Fruit fly (Drosophila melanogaster) whole organism, embryonic: ENCODE results near the gene Unr.

Source experiments
- Atf6 ChIP-seq: fragments of 200-800 bp; sonication (Bioruptor generic); IDR thresholded peaks from 2 replicates; pipeline ENCODE4 v1.3.6; 2022; ENCODE audit warnings: missing biosample characterization, missing genetic modification characterization
- BEAF-32 ChIP-seq: fragments of 200-800 bp; sonication (Bioruptor generic); optimal IDR thresholded peaks from 3 replicates; lab custom pipeline; 2017; ENCODE audit warnings: missing biosample characterization, missing genetic modification characterization, mild to moderate bottlenecking, moderate library complexity, missing genetic modification reagents
- CG10147 ChIP-seq: fragments of 200-800 bp; sonication (Bioruptor generic); optimal IDR thresholded peaks from 2 replicates; lab custom pipeline; 2019; ENCODE audit warnings: missing biosample characterization, mild to moderate bottlenecking, missing genetic modification characterization, moderate library complexity
- CG10267 ChIP-seq: fragments of 200-800 bp; sonication (Bioruptor generic); optimal IDR thresholded peaks from 2 replicates; lab custom pipeline; 2018; ENCODE audit warnings: missing biosample characterization, mild to moderate bottlenecking, missing genetic modification characterization, moderate library complexity
- CG10274 ChIP-seq: fragments of 200-800 bp; sonication (Bioruptor generic); optimal IDR thresholded peaks from 3 replicates; lab custom pipeline; 2017; ENCODE audit warnings: missing biosample characterization, mild to moderate bottlenecking, missing genetic modification characterization
- CG11504 ChIP-seq: fragments of 200-800 bp; sonication (Bioruptor generic); optimal IDR thresholded peaks from 3 replicates; lab custom pipeline; 2019; ENCODE audit warnings: missing biosample characterization, mild to moderate bottlenecking, missing genetic modification characterization, moderate library complexity
- CG12155 ChIP-seq: fragments of 200-800 bp; sonication (Bioruptor generic); optimal IDR thresholded peaks from 3 replicates; lab custom pipeline; 2016; ENCODE audit warnings: missing biosample characterization, missing genetic modification characterization
- CG12744 ChIP-seq: fragments of 200-800 bp; sonication (Bioruptor generic); optimal IDR thresholded peaks from 2 replicates; lab custom pipeline; 2016; ENCODE audit warnings: missing biosample characterization, missing genetic modification characterization
- CG1603 ChIP-seq: fragments of 200-800 bp; sonication (Bioruptor generic); optimal IDR thresholded peaks from 2 replicates; lab custom pipeline; 2019; ENCODE audit warnings: missing biosample characterization, mild to moderate bottlenecking, missing genetic modification characterization, moderate library complexity
- CG17612 ChIP-seq: fragments of 200-800 bp; sonication (Bioruptor generic); IDR thresholded peaks from 2 replicates; pipeline ENCODE4 v1.3.6; 2022; ENCODE audit warnings: missing biosample characterization, missing genetic modification characterization
- CG18619 ChIP-seq: fragments of 200-800 bp; sonication (Bioruptor generic); optimal IDR thresholded peaks from 3 replicates; lab custom pipeline; 2017; ENCODE audit warnings: missing biosample characterization, mild to moderate bottlenecking, missing genetic modification characterization
- CG33213 ChIP-seq: fragments of 200-800 bp; sonication (Bioruptor generic); optimal IDR thresholded peaks from 3 replicates; lab custom pipeline; 2016; ENCODE audit warnings: missing biosample characterization, missing genetic modification characterization
- CG34224 ChIP-seq: fragments of 200-800 bp; sonication (Bioruptor generic); IDR thresholded peaks from 3 replicates; pipeline ENCODE4 v1.3.6; 2022; ENCODE audit warnings: missing biosample characterization, missing genetic modification characterization; ENCODE audit not compliant: partially characterized antibody
- CG34376 ChIP-seq: fragments of 200-800 bp; sonication (Bioruptor generic); optimal IDR thresholded peaks from 2 replicates; lab custom pipeline; 2018; ENCODE audit warnings: missing biosample characterization, mild to moderate bottlenecking, missing genetic modification characterization
- CG4404 ChIP-seq: fragments of 200-800 bp; sonication (Bioruptor generic); IDR thresholded peaks from 2 replicates; pipeline ENCODE4 v1.3.6; 2022; ENCODE audit warnings: missing biosample characterization, missing genetic modification characterization
- CG4617 ChIP-seq: fragments of 200-800 bp; sonication (Bioruptor generic); optimal IDR thresholded peaks from 3 replicates; lab custom pipeline; 2016; ENCODE audit warnings: missing biosample characterization, missing genetic modification characterization, borderline replicate concordance
- CG4707 ChIP-seq: fragments of 200-800 bp; sonication (Bioruptor generic); optimal IDR thresholded peaks from 2 replicates; lab custom pipeline; 2018; ENCODE audit warnings: missing biosample characterization, mild to moderate bottlenecking, missing genetic modification characterization, moderate library complexity
- CG4730 ChIP-seq: fragments of 200-800 bp; sonication (Bioruptor generic); IDR thresholded peaks from 2 replicates; pipeline ENCODE4 v1.3.6; 2022; ENCODE audit warnings: missing biosample characterization, missing genetic modification characterization
- CG5180 ChIP-seq: fragments of 200-800 bp; sonication (Bioruptor generic); optimal IDR thresholded peaks from 3 replicates; lab custom pipeline; 2017; ENCODE audit warnings: missing biosample characterization, missing genetic modification characterization, mild to moderate bottlenecking, moderate library complexity, missing genetic modification reagents
- CG6654 ChIP-seq: fragments of 200-800 bp; sonication (Bioruptor generic); optimal IDR thresholded peaks from 2 replicates; lab custom pipeline; 2017; ENCODE audit warnings: missing biosample characterization, mild to moderate bottlenecking, missing genetic modification characterization
- CG7928 ChIP-seq: fragments of 200-800 bp; sonication (Bioruptor generic); optimal IDR thresholded peaks from 2 replicates; lab custom pipeline; 2017; ENCODE audit warnings: missing biosample characterization, mild to moderate bottlenecking, missing genetic modification characterization
- CHES-1-like ChIP-seq: fragments of 200-800 bp; sonication (Bioruptor generic); optimal IDR thresholded peaks from 2 replicates; lab custom pipeline; 2016; ENCODE audit warnings: missing biosample characterization, missing genetic modification characterization
- CrebB ChIP-seq: fragments of 200-800 bp; sonication (Bioruptor generic); optimal IDR thresholded peaks from 3 replicates; lab custom pipeline; 2018; ENCODE audit warnings: missing biosample characterization, mild to moderate bottlenecking, missing genetic modification characterization
- Dll ChIP-seq: fragments of 200-800 bp; sonication (Bioruptor generic); IDR thresholded peaks from 4 replicates; pipeline ENCODE4 v1.3.6; 2022; ENCODE audit warnings: missing biosample characterization, missing genetic modification characterization; ENCODE audit not compliant: partially characterized antibody
- Gsc ChIP-seq: fragments of 200-800 bp; sonication (Bioruptor generic); IDR thresholded peaks from 2 replicates; pipeline ENCODE4 v1.3.6; 2022; ENCODE audit warnings: missing biosample characterization, missing genetic modification characterization
- HLH54F ChIP-seq: fragments of 200-800 bp; sonication (Bioruptor generic); optimal IDR thresholded peaks from 3 replicates; lab custom pipeline; 2016; ENCODE audit warnings: missing biosample characterization, missing genetic modification characterization
- Hmr ChIP-seq: fragments of 200-800 bp; sonication (Bioruptor generic); optimal IDR thresholded peaks from 3 replicates; lab custom pipeline; 2017; ENCODE audit warnings: mild to moderate bottlenecking, missing biosample characterization, missing genetic modification reagents, missing genetic modification characterization
- Mad ChIP-seq: fragments of 200-800 bp; sonication (Bioruptor generic); optimal IDR thresholded peaks from 2 replicates; lab custom pipeline; 2016; ENCODE audit warnings: missing biosample characterization, missing genetic modification characterization
- Oli ChIP-seq: fragments of 200-800 bp; sonication (Bioruptor generic); optimal IDR thresholded peaks from 2 replicates; lab custom pipeline; 2018; ENCODE audit warnings: missing biosample characterization, mild to moderate bottlenecking, missing genetic modification characterization, moderate library complexity
- Sin3A ChIP-seq: fragments of >200 bp; optimal IDR thresholded peaks from 2 replicates; lab custom pipeline; 2018
- Sry-δ ChIP-seq: fragments of 200-800 bp; sonication (Bioruptor generic); optimal IDR thresholded peaks from 2 replicates; lab custom pipeline; 2016; ENCODE audit warnings: missing biosample characterization, missing genetic modification characterization
- Xbp1 ChIP-seq: fragments of 200-800 bp; sonication (Bioruptor generic); optimal IDR thresholded peaks from 3 replicates; lab custom pipeline; 2016; ENCODE audit warnings: missing biosample characterization, mild to moderate bottlenecking, missing genetic modification characterization
- Xrp1 ChIP-seq: fragments of 200-800 bp; sonication (Bioruptor generic); IDR thresholded peaks from 2 replicates; pipeline ENCODE4 v1.3.6; 2022; ENCODE audit warnings: missing biosample characterization, missing genetic modification characterization
- ac ChIP-seq: fragments of 200-800 bp; sonication (Bioruptor generic); optimal IDR thresholded peaks from 3 replicates; lab custom pipeline; 2017; ENCODE audit warnings: missing biosample characterization, mild to moderate bottlenecking, missing genetic modification characterization
- amos ChIP-seq: fragments of 200-800 bp; sonication (Bioruptor generic); IDR thresholded peaks from 2 replicates; pipeline ENCODE4 v1.3.6; 2022; ENCODE audit warnings: missing biosample characterization, missing genetic modification characterization; ENCODE audit not compliant: partially characterized antibody
- fd96Cb ChIP-seq: fragments of 200-800 bp; sonication (Bioruptor generic); optimal IDR thresholded peaks from 2 replicates; lab custom pipeline; 2018; ENCODE audit warnings: missing biosample characterization, mild to moderate bottlenecking, missing genetic modification characterization, moderate library complexity
- fu2 ChIP-seq: fragments of 200-800 bp; sonication (Bioruptor generic); optimal IDR thresholded peaks from 2 replicates; lab custom pipeline; 2016; ENCODE audit warnings: missing biosample characterization, missing genetic modification characterization
- gce ChIP-seq: fragments of 200-800 bp; sonication (Bioruptor generic); IDR thresholded peaks from 3 replicates; pipeline ENCODE4 v1.3.6; 2022; ENCODE audit warnings: missing biosample characterization, missing genetic modification characterization
- hbn ChIP-seq: fragments of 200-800 bp; sonication (Bioruptor generic); IDR thresholded peaks from 2 replicates; pipeline ENCODE4 v1.3.6; 2022; ENCODE audit warnings: missing biosample characterization, missing genetic modification characterization; ENCODE audit not compliant: partially characterized antibody
- inv ChIP-seq: fragments of 200-800 bp; sonication (Bioruptor generic); IDR thresholded peaks from 2 replicates; pipeline ENCODE4 v1.3.6; 2022; ENCODE audit warnings: missing biosample characterization, missing genetic modification characterization; ENCODE audit not compliant: partially characterized antibody
- jigr1 ChIP-seq: fragments of 200-800 bp; sonication (Bioruptor generic); IDR thresholded peaks from 3 replicates; pipeline ENCODE4 v1.3.6; 2022; ENCODE audit warnings: missing biosample characterization, missing genetic modification characterization
- mirr ChIP-seq: fragments of 200-800 bp; sonication (Bioruptor generic); optimal IDR thresholded peaks from 3 replicates; lab custom pipeline; 2018; ENCODE audit warnings: missing biosample characterization, mild to moderate bottlenecking, missing genetic modification characterization
- mld ChIP-seq: fragments of 200-800 bp; sonication (Bioruptor generic); IDR thresholded peaks from 3 replicates; pipeline ENCODE4 v1.3.6; 2022; ENCODE audit warnings: missing biosample characterization, missing genetic modification characterization; ENCODE audit not compliant: partially characterized antibody
- pan ChIP-seq, 4 experiments: fragments of >200 bp in 3 of 4; fragments of 200-800 bp in 1 of 4; sonication (Bioruptor generic) in 1 of 4; optimal IDR thresholded peaks in 3 of 4; IDR thresholded peaks in 1 of 4; 2 replicates each; pipeline versions ENCODE4 v1.3.6 to Lab custom; 2017 to 2022; ENCODE audit warnings: missing biosample characterization in 2 of 4, missing genetic modification characterization in 2 of 4, mixed read lengths in 1 of 4
- pho ChIP-seq: fragments of 200-800 bp; sonication (Bioruptor generic); optimal IDR thresholded peaks from 2 replicates; lab custom pipeline; 2016; ENCODE audit warnings: missing biosample characterization, missing genetic modification characterization
- phol ChIP-seq: fragments of 200-800 bp; sonication (Bioruptor generic); optimal IDR thresholded peaks from 3 replicates; lab custom pipeline; 2018; ENCODE audit warnings: missing biosample characterization, mild to moderate bottlenecking, missing genetic modification characterization, moderate library complexity
- row ChIP-seq: fragments of 200-800 bp; sonication (Bioruptor generic); IDR thresholded peaks from 3 replicates; pipeline ENCODE4 v1.3.6; 2022; ENCODE audit warnings: missing biosample characterization, missing genetic modification characterization
- zen2 ChIP-seq: fragments of 200-800 bp; sonication (Bioruptor generic); IDR thresholded peaks from 3 replicates; pipeline ENCODE4 v1.3.6; 2022; ENCODE audit warnings: missing biosample characterization, missing genetic modification characterization; ENCODE audit not compliant: partially characterized antibody
- zf30C ChIP-seq: fragments of 200-800 bp; sonication (Bioruptor generic); optimal IDR thresholded peaks from 3 replicates; lab custom pipeline; 2018; ENCODE audit warnings: missing biosample characterization, mild to moderate bottlenecking, missing genetic modification characterization
- zfh2 ChIP-seq: fragments of 200-800 bp; sonication (Bioruptor generic); optimal IDR thresholded peaks from 2 replicates; lab custom pipeline; 2016; ENCODE audit warnings: missing biosample characterization, missing genetic modification characterization

The Unr gene

dm6 chr3L:8405123-8405522, 37.1 kb downstream of the Unr start, which contains the start of the genes Tpt, mkg-p and CG13667 (continued):
- TF ChIP-seq inv (GFP tag; lab: Robert Waterston, UW) (peak; percentile 78), zf30C (GFP tag; lab: Kevin White, UChicago) (no peak), CG10147 (GFP tag; lab: Kevin White, UChicago) (no peak), Hmr (GFP tag; lab: Kevin White, UChicago) (no peak), fu2 (GFP tag; lab: Kevin White, UChicago) (no peak), gce (GFP tag; lab: Robert Waterston, UW) (no peak), pan (optimal IDR thresholded peaks at IDR 0.05; lab: Kevin White, UChicago) (no peak), pan (GFP tag; optimal IDR thresholded peaks at IDR 0.05 in 1 of 2, IDR thresholded peaks at IDR 0.05 in 1 of 2) (no peak), zen2 (GFP tag; lab: Robert Waterston, UW) (peak; percentile 35; the same call in 1 of the 3 replicates), row (peak; percentile 49; the same call in 1 of the 3 replicates), Atf6 (GFP tag; lab: Robert Waterston, UW) (no peak), mirr (GFP tag; lab: Kevin White, UChicago) (no peak), Dll (peak; percentile 89), CG34376 (GFP tag; lab: Kevin White, UChicago) (no peak), Xrp1 (GFP tag; lab: Robert Waterston, UW) (peak; percentile 8; the same call in 1 of the 2 replicates), Gsc (no peak), amos (GFP tag; lab: Robert Waterston, UW) (peak; percentile 91), phol (tag; lab: Kevin White, UChicago) (peak; percentile 47), CG33213 (GFP tag; lab: Kevin White, UChicago) (peak; percentile 27), CHES-1-like (GFP tag; lab: Kevin White, UChicago) (peak; percentile 81), hbn (GFP tag; lab: Robert Waterston, UW) (peak; percentile 81), CrebB (tag; lab: Kevin White, UChicago) (no peak), CG34224 (GFP tag; lab: Robert Waterston, UW) (peak; percentile 81), CG18619 (no peak), CG4617 (GFP tag; lab: Kevin White, UChicago) (peak; percentile 94), CG11504 (tag; lab: Kevin White, UChicago) (no peak), CG6654 (no peak), CG4404 (no peak), HLH54F (peak; percentile 17), Sry-δ (GFP tag; lab: Kevin White, UChicago) (peak; percentile 99), CG7928 (GFP tag; lab: Kevin White, UChicago) (no peak), CG10274 (GFP tag; lab: Kevin White, UChicago) (no peak), pho (GFP tag; lab: Kevin White, UChicago) (peak; percentile 13), Oli (tag; lab: Kevin White, UChicago) (no peak), CG10267 (tag; lab: Kevin White, UChicago) (peak; percentile 68), CG4707 (no peak), CG17612 (GFP tag; lab: Robert Waterston, UW) (no peak), CG5180 (GFP tag; lab: Kevin White, UChicago) (no peak), CG12155 (GFP tag; lab: Kevin White, UChicago) (no peak), ac (GFP tag; lab: Kevin White, UChicago) (no peak), CG4730 (no peak), mld (GFP tag; lab: Robert Waterston, UW) (peak; percentile 82; the same call in 2 of the 3 replicates), fd96Cb (tag; lab: Kevin White, UChicago) (no peak), jigr1 (GFP tag; lab: Robert Waterston, UW) (no peak), Sin3A (lab: Kevin White, UChicago) (peak; percentile 72), CG1603 (peak; percentile 97), Mad (GFP tag; lab: Kevin White, UChicago) (no peak), zfh2 (GFP tag; lab: Kevin White, UChicago) (peak; percentile 34), CG12744 (GFP tag; lab: Kevin White, UChicago) (peak; percentile 14), BEAF-32 (GFP tag; lab: Kevin White, UChicago) (peak; percentile 88), Xbp1 (GFP tag; lab: Kevin White, UChicago) (no peak)
